Fruit fly (Drosophila melanogaster) whole organism, embryonic: ENCODE results near the gene CG5644.
A peak's percentile ranks its signal among the peaks of the same experiment; 100 is the strongest.

Experiments used
- Atf-2 ChIP-seq: fragments of 200-800 bp; sonication (Bioruptor generic); optimal IDR thresholded peaks from 2 replicates; lab custom pipeline; 2016; ENCODE audit warnings: missing biosample characterization, missing genetic modification characterization
- Awh ChIP-seq: fragments of 200-800 bp; sonication (Bioruptor generic); IDR thresholded peaks from 2 replicates; pipeline ENCODE4, ENCODE4 v1.3.6; 2022; ENCODE audit warnings: missing biosample characterization, missing genetic modification characterization
- CG10267 ChIP-seq: fragments of 200-800 bp; sonication (Bioruptor generic); optimal IDR thresholded peaks from 2 replicates; lab custom pipeline; 2018; ENCODE audit warnings: missing biosample characterization, mild to moderate bottlenecking, missing genetic modification characterization, moderate library complexity
- CG10274 ChIP-seq: fragments of 200-800 bp; sonication (Bioruptor generic); optimal IDR thresholded peaks from 3 replicates; lab custom pipeline; 2017; ENCODE audit warnings: missing biosample characterization, mild to moderate bottlenecking, missing genetic modification characterization
- CG10321 ChIP-seq: fragments of 200-800 bp; sonication (Bioruptor generic); IDR thresholded peaks from 2 replicates; pipeline ENCODE4 v1.3.6; 2022; ENCODE audit warnings: missing biosample characterization, missing genetic modification characterization
- CG10366 ChIP-seq: fragments of 200-800 bp; sonication (Bioruptor generic); IDR thresholded peaks from 2 replicates; pipeline ENCODE4 v1.3.6; 2022; ENCODE audit warnings: missing biosample characterization, missing genetic modification characterization
- CG10959 ChIP-seq: fragments of 200-800 bp; sonication (Bioruptor generic); IDR thresholded peaks from 2 replicates; pipeline ENCODE4 v1.3.6; 2022; ENCODE audit warnings: missing biosample characterization, missing genetic modification characterization
- CG11695 ChIP-seq: fragments of 200-800 bp; sonication (Bioruptor generic); IDR thresholded peaks from 3 replicates; pipeline ENCODE4 v1.3.6; 2022; ENCODE audit warnings: missing biosample characterization, missing genetic modification characterization
- CG12104 ChIP-seq: fragments of 200-800 bp; sonication (Bioruptor generic); optimal IDR thresholded peaks from 3 replicates; lab custom pipeline; 2016; ENCODE audit warnings: missing biosample characterization, missing genetic modification characterization
- CG13287 ChIP-seq: fragments of 200-800 bp; sonication (Bioruptor generic); IDR thresholded peaks from 2 replicates; pipeline ENCODE4 v1.3.6; 2022; ENCODE audit warnings: missing biosample characterization, missing genetic modification characterization; ENCODE audit not compliant: partially characterized antibody
- CG13296 ChIP-seq: fragments of 200-800 bp; sonication (Bioruptor generic); optimal IDR thresholded peaks from 3 replicates; lab custom pipeline; 2018; ENCODE audit warnings: missing biosample characterization, mild to moderate bottlenecking, missing genetic modification characterization
- CG13424 ChIP-seq: fragments of 200-800 bp; sonication (Bioruptor generic); optimal IDR thresholded peaks from 2 replicates; lab custom pipeline; 2019; ENCODE audit warnings: missing biosample characterization, mild to moderate bottlenecking, missing genetic modification characterization, moderate library complexity
- CG14965 ChIP-seq: fragments of 200-800 bp; sonication (Bioruptor generic); optimal IDR thresholded peaks from 2 replicates; lab custom pipeline; 2016; ENCODE audit warnings: missing biosample characterization, missing genetic modification characterization, borderline replicate concordance
- CG15514 ChIP-seq: fragments of 200-800 bp; sonication (Bioruptor generic); optimal IDR thresholded peaks from 3 replicates; lab custom pipeline; 2017; ENCODE audit warnings: missing biosample characterization, missing genetic modification characterization, mild to moderate bottlenecking, moderate library complexity, missing genetic modification reagents
- CG18476 ChIP-seq: fragments of 200-800 bp; sonication (Bioruptor generic); optimal IDR thresholded peaks from 2 replicates; lab custom pipeline; 2016; ENCODE audit warnings: missing biosample characterization, mild to moderate bottlenecking, missing genetic modification characterization
- CG31224 ChIP-seq: fragments of 200-800 bp; sonication (Bioruptor generic); IDR thresholded peaks from 2 replicates; pipeline ENCODE4 v1.3.6; 2022; ENCODE audit warnings: missing biosample characterization, missing genetic modification characterization
- CG32767 ChIP-seq: fragments of 200-800 bp; sonication (Bioruptor generic); IDR thresholded peaks from 2 replicates; pipeline ENCODE4 v1.3.6; 2022; ENCODE audit warnings: missing biosample characterization, missing genetic modification characterization
- CG33557 ChIP-seq: fragments of 200-800 bp; sonication (Bioruptor generic); optimal IDR thresholded peaks from 2 replicates; lab custom pipeline; 2019; ENCODE audit warnings: missing biosample characterization, mild to moderate bottlenecking, missing genetic modification characterization, moderate library complexity
- CG6813 ChIP-seq: fragments of 200-800 bp; sonication (Bioruptor generic); optimal IDR thresholded peaks from 2 replicates; lab custom pipeline; 2017; ENCODE audit warnings: missing biosample characterization, missing genetic modification characterization, mild to moderate bottlenecking, moderate library complexity, missing genetic modification reagents
- CG7928 ChIP-seq: fragments of 200-800 bp; sonication (Bioruptor generic); optimal IDR thresholded peaks from 2 replicates; lab custom pipeline; 2017; ENCODE audit warnings: missing biosample characterization, mild to moderate bottlenecking, missing genetic modification characterization
- CG7963 ChIP-seq: fragments of 200-800 bp; sonication (Bioruptor generic); IDR thresholded peaks from 3 replicates; pipeline ENCODE4 v1.3.6; 2022; ENCODE audit warnings: missing biosample characterization, missing genetic modification characterization; ENCODE audit not compliant: partially characterized antibody
- CG8281 ChIP-seq: fragments of 200-800 bp; sonication (Bioruptor generic); optimal IDR thresholded peaks from 2 replicates; lab custom pipeline; 2018; ENCODE audit warnings: missing biosample characterization, mild to moderate bottlenecking, missing genetic modification characterization, moderate library complexity
- CG8290 ChIP-seq, 3 experiments: fragments of 200-800 bp; sonication (Bioruptor generic); optimal IDR thresholded peaks; 2 replicates each; lab custom pipeline; 2016 to 2019; ENCODE audit warnings: missing biosample characterization in 3 of 3, missing genetic modification characterization in 3 of 3, mild to moderate bottlenecking in 2 of 3, moderate library complexity in 1 of 3
- CG8359 ChIP-seq: fragments of 200-800 bp; sonication (Bioruptor generic); optimal IDR thresholded peaks from 2 replicates; lab custom pipeline; 2017; ENCODE audit warnings: missing biosample characterization, mild to moderate bottlenecking, missing genetic modification characterization, borderline replicate concordance
- CG8944 ChIP-seq: fragments of 200-800 bp; sonication (Bioruptor generic); optimal IDR thresholded peaks from 3 replicates; lab custom pipeline; 2016; ENCODE audit warnings: missing biosample characterization, missing genetic modification characterization
- E2f2 ChIP-seq: fragments of 200-800 bp; sonication (Bioruptor generic); IDR thresholded peaks from 2 replicates; pipeline ENCODE4 v1.3.6; 2022; ENCODE audit warnings: missing biosample characterization, missing genetic modification characterization
- H15 ChIP-seq: fragments of 200-800 bp; sonication (Bioruptor generic); IDR thresholded peaks from 3 replicates; pipeline ENCODE4 v1.3.6; 2022; ENCODE audit warnings: missing biosample characterization, missing genetic modification characterization
- Hey ChIP-seq: fragments of 200-800 bp; sonication (Bioruptor generic); optimal IDR thresholded peaks from 3 replicates; lab custom pipeline; 2018; ENCODE audit warnings: missing biosample characterization, mild to moderate bottlenecking, missing genetic modification characterization
- Hr3 ChIP-seq: fragments of 200-800 bp; sonication (Bioruptor generic); optimal IDR thresholded peaks from 3 replicates; lab custom pipeline; 2016; ENCODE audit warnings: missing biosample characterization, missing genetic modification characterization
- Nf-YC ChIP-seq: fragments of 200-800 bp; optimal IDR thresholded peaks from 3 replicates; lab custom pipeline; 2019; ENCODE audit warnings: missing biosample characterization, mild to moderate bottlenecking, missing genetic modification characterization, moderate library complexity
- Sin3A ChIP-seq: fragments of >200 bp; optimal IDR thresholded peaks from 2 replicates; lab custom pipeline; 2018
- Stat92E ChIP-seq, 3 experiments: fragments of >200 bp in 2 of 3; fragments of 200-800 bp in 1 of 3; sonication (Bioruptor generic) in 1 of 3; optimal IDR thresholded peaks; 2 replicates each; lab custom pipeline; 2017 to 2019; ENCODE audit warnings: missing biosample characterization in 3 of 3, missing genetic modification characterization in 3 of 3, mild to moderate bottlenecking in 1 of 3, moderate library complexity in 1 of 3
- amos ChIP-seq: fragments of 200-800 bp; sonication (Bioruptor generic); IDR thresholded peaks from 2 replicates; pipeline ENCODE4 v1.3.6; 2022; ENCODE audit warnings: missing biosample characterization, missing genetic modification characterization; ENCODE audit not compliant: partially characterized antibody
- az2 ChIP-seq: fragments of 200-800 bp; sonication (Bioruptor generic); optimal IDR thresholded peaks from 3 replicates; lab custom pipeline; 2016; ENCODE audit warnings: missing biosample characterization, missing genetic modification characterization
- dpn ChIP-seq, 2 experiments: fragments of 200-800 bp; sonication (Bioruptor generic); optimal IDR thresholded peaks; 3 replicates each; lab custom pipeline; 2016; ENCODE audit warnings: missing biosample characterization in 2 of 2, missing genetic modification characterization in 2 of 2
- ftz-f1 ChIP-seq: fragments of 200-800 bp; sonication (Bioruptor generic); optimal IDR thresholded peaks from 2 replicates; lab custom pipeline; 2016; ENCODE audit warnings: missing biosample characterization, missing genetic modification characterization
- kah ChIP-seq: fragments of 200-800 bp; sonication (Bioruptor generic); optimal IDR thresholded peaks from 2 replicates; lab custom pipeline; 2018; ENCODE audit warnings: missing biosample characterization, mild to moderate bottlenecking, missing genetic modification characterization
- kay ChIP-seq: fragments of 200-800 bp; sonication (Bioruptor generic); optimal IDR thresholded peaks from 2 replicates; lab custom pipeline; 2016; ENCODE audit warnings: missing biosample characterization, missing genetic modification characterization
- mld ChIP-seq: fragments of 200-800 bp; sonication (Bioruptor generic); IDR thresholded peaks from 3 replicates; pipeline ENCODE4 v1.3.6; 2022; ENCODE audit warnings: missing biosample characterization, missing genetic modification characterization; ENCODE audit not compliant: partially characterized antibody
- nmo ChIP-seq: fragments of 200-800 bp; sonication (Bioruptor generic); optimal IDR thresholded peaks from 2 replicates; lab custom pipeline; 2018; ENCODE audit warnings: missing biosample characterization, mild to moderate bottlenecking, missing genetic modification characterization, moderate library complexity
- pan ChIP-seq, 4 experiments: fragments of >200 bp in 3 of 4; fragments of 200-800 bp in 1 of 4; sonication (Bioruptor generic) in 1 of 4; optimal IDR thresholded peaks in 3 of 4; IDR thresholded peaks in 1 of 4; 2 replicates each; pipeline versions ENCODE4 v1.3.6 to Lab custom; 2017 to 2022; ENCODE audit warnings: missing biosample characterization in 2 of 4, missing genetic modification characterization in 2 of 4, mixed read lengths in 1 of 4
- pzg ChIP-seq: fragments of 200-800 bp; sonication (Bioruptor generic); optimal IDR thresholded peaks from 3 replicates; lab custom pipeline; 2018; ENCODE audit warnings: missing biosample characterization, mild to moderate bottlenecking, missing genetic modification characterization, moderate library complexity
- repo ChIP-seq: fragments of 200-800 bp; sonication (Bioruptor generic); optimal IDR thresholded peaks from 2 replicates; lab custom pipeline; 2016; ENCODE audit warnings: missing biosample characterization, missing genetic modification characterization
- sc ChIP-seq, 3 experiments: fragments of >200 bp in 2 of 3; fragments of 200-800 bp in 1 of 3; sonication (Bioruptor generic) in 1 of 3; optimal IDR thresholded peaks; 2 replicates in 2 of 3; 3 replicates in 1 of 3; lab custom pipeline; 2017; ENCODE audit warnings: mild to moderate bottlenecking in 1 of 3, missing biosample characterization in 1 of 3, missing genetic modification characterization in 1 of 3, missing genetic modification reagents in 1 of 3
- sens ChIP-seq: fragments of 200-800 bp; sonication (Bioruptor generic); peaks from one replicate; lab custom pipeline; 2016; ENCODE audit warnings: missing biosample characterization, missing genetic modification characterization
- sob ChIP-seq: fragments of 200-800 bp; sonication (Bioruptor generic); IDR thresholded peaks from 2 replicates; pipeline ENCODE4 v1.3.6; 2022; ENCODE audit warnings: missing biosample characterization, missing genetic modification characterization
- unpg ChIP-seq: fragments of 200-800 bp; sonication (Bioruptor generic); optimal IDR thresholded peaks from 3 replicates; lab custom pipeline; 2018; ENCODE audit warnings: missing biosample characterization, mild to moderate bottlenecking, missing genetic modification characterization, moderate library complexity
- wek ChIP-seq: fragments of 200-800 bp; sonication (Bioruptor generic); optimal IDR thresholded peaks from 3 replicates; lab custom pipeline; 2018; ENCODE audit warnings: missing biosample characterization, mild to moderate bottlenecking, missing genetic modification characterization, moderate library complexity

CG5644 gene

dm6 chr3L:8966324-8967011, 13.2 kb downstream of the CG5644 start, which contains the start of the genes CG5653 and CG5021 (continued):
- TF ChIP-seq ftz-f1 (GFP tag; lab: Kevin White, UChicago): peak; percentile 82
- no peak for TF ChIP-seq sc (optimal IDR thresholded peaks at IDR 0.05; lab: Kevin White, UChicago)
- no peak for TF ChIP-seq sc (GFP tag; optimal IDR thresholded peaks at IDR 0.05; lab: Kevin White, UChicago)
- TF ChIP-seq H15 (GFP tag; lab: Robert Waterston, UW): no peak
- TF ChIP-seq sens (GFP tag; lab: Kevin White, UChicago): no peak
- TF ChIP-seq Atf-2 (GFP tag; lab: Kevin White, UChicago): no peak
- no peak for TF ChIP-seq CG18476 (GFP tag; lab: Kevin White, UChicago)
- no peak for TF ChIP-seq kah (GFP tag; lab: Kevin White, UChicago)
- TF ChIP-seq CG8281 (tag; lab: Kevin White, UChicago): no peak
- TF ChIP-seq CG13296 (GFP tag; lab: Kevin White, UChicago): no peak
- no peak for TF ChIP-seq CG8359 (GFP tag; lab: Kevin White, UChicago)
- TF ChIP-seq CG7963: peak; percentile 68
- no peak for TF ChIP-seq CG31224 (GFP tag; lab: Robert Waterston, UW)
- no peak for TF ChIP-seq CG10267
- TF ChIP-seq Nf-YC (tag; lab: Kevin White, UChicago): no peak
- no peak for TF ChIP-seq CG32767 (GFP tag; lab: Robert Waterston, UW)
- no peak for TF ChIP-seq dpn (GFP tag; optimal IDR thresholded peaks at IDR 0.05; lab: Kevin White, UChicago)
- TF ChIP-seq wek: no peak
- peak; percentile 32 for TF ChIP-seq Sin3A (lab: Kevin White, UChicago)
- peak; percentile 95 for TF ChIP-seq E2f2 (GFP tag; lab: Robert Waterston, UW)
- peak; percentile 93 for TF ChIP-seq CG7928 (GFP tag; lab: Kevin White, UChicago)
- TF ChIP-seq kay (GFP tag; lab: Kevin White, UChicago): no peak
- no peak for TF ChIP-seq CG33557 (GFP tag; lab: Kevin White, UChicago)
- no peak for TF ChIP-seq CG13424 (tag; lab: Kevin White, UChicago)
- peak; percentile 55 for TF ChIP-seq CG15514 (GFP tag; lab: Kevin White, UChicago)
- TF ChIP-seq CG10274: no peak
- no peak for TF ChIP-seq CG14965 (GFP tag; lab: Kevin White, UChicago)
- peak; percentile 87 for TF ChIP-seq pzg (GFP tag; lab: Kevin White, UChicago)
- no peak for TF ChIP-seq pan (optimal IDR thresholded peaks at IDR 0.05; lab: Kevin White, UChicago)
- no peak for TF ChIP-seq pan (GFP tag; optimal IDR thresholded peaks at IDR 0.05 in 1 of 2, IDR thresholded peaks at IDR 0.05 in 1 of 2)
- no peak for TF ChIP-seq Hey (tag; lab: Kevin White, UChicago)
- no peak for TF ChIP-seq CG10366 (GFP tag; lab: Robert Waterston, UW)
- TF ChIP-seq az2 (GFP tag; lab: Kevin White, UChicago): no peak
- no peak for TF ChIP-seq repo (GFP tag; lab: Kevin White, UChicago)
- no peak for TF ChIP-seq Stat92E (GFP tag; optimal IDR thresholded peaks at IDR 0.05; lab: Kevin White, UChicago)
- no peak for TF ChIP-seq mld
- TF ChIP-seq CG8290 (GFP tag; optimal IDR thresholded peaks at IDR 0.05; lab: Kevin White, UChicago): no peak
- TF ChIP-seq CG8290 (tag; optimal IDR thresholded peaks at IDR 0.05; lab: Kevin White, UChicago): no peak
- TF ChIP-seq CG6813 (GFP tag; lab: Kevin White, UChicago): no peak
- TF ChIP-seq CG11695: no peak
- TF ChIP-seq CG13287: peak; percentile 71
- no peak for TF ChIP-seq CG10959
- no peak for TF ChIP-seq Hr3 (GFP tag; lab: Kevin White, UChicago)
- no peak for TF ChIP-seq CG10321 (GFP tag; lab: Robert Waterston, UW)
- no peak for TF ChIP-seq nmo
- TF ChIP-seq amos (GFP tag; lab: Robert Waterston, UW): peak; percentile 57; the same call in 1 of the 2 replicates
- no peak for TF ChIP-seq Awh (GFP tag; lab: Robert Waterston, UW)
- no peak for TF ChIP-seq CG8944 (GFP tag; lab: Kevin White, UChicago)
- TF ChIP-seq CG12104 (GFP tag; lab: Kevin White, UChicago): no peak
- TF ChIP-seq sob (GFP tag; lab: Robert Waterston, UW): no peak
- TF ChIP-seq unpg (GFP tag; lab: Kevin White, UChicago): no peak
